Worm (Caenorhabditis elegans) whole organism, midembryonic: ENCODE data around the gene sahd-1.

Experiments used
- T22C8.4 ChIP-seq: fragments of 200-800 bp; sonication (Bioruptor generic); IDR thresholded peaks from 2 replicates; pipeline ENCODE4 v1.3.6; 2022; ENCODE audit warnings: missing genetic modification characterization, missing compliant biosample characterization
- cog-1 ChIP-seq: sonication (generic microtip); optimal IDR thresholded peaks from 2 replicates; lab custom pipeline; 2016; ENCODE audit warnings: missing genetic modification characterization, missing compliant biosample characterization
- flt-1 ChIP-seq: fragments of 200-800 bp; sonication (Bioruptor generic); IDR thresholded peaks from 2 replicates; pipeline ENCODE4 v1.3.6; 2022; ENCODE audit warnings: missing genetic modification characterization, missing compliant biosample characterization
- klf-2 ChIP-seq: fragments of 200-800 bp; sonication (Bioruptor generic); conservative IDR thresholded peaks from 2 replicates; pipeline ENCODE4 v1.3.6; 2022; ENCODE audit warnings: missing genetic modification reagents, missing genetic modification characterization, missing compliant biosample characterization

ce11 chrII:5527841-5528240 is 13.1 kb upstream of the sahd-1 start, which contains the start of gene ZK177.1:
- TF ChIP-seq cog-1 (no peak), flt-1 (GFP tag; lab: Robert Waterston, UW) (no peak), klf-2 (GFP tag; lab: Robert Waterston, UW) (no peak), T22C8.4 (GFP tag; lab: Robert Waterston, UW) (no peak)
